Worm (Caenorhabditis elegans): Measurements from ENCODE around the gene F44A6.4.
A peak's percentile ranks its signal among the peaks of the same experiment; 100 is the strongest.

Gene F44A6.4

DNA sequence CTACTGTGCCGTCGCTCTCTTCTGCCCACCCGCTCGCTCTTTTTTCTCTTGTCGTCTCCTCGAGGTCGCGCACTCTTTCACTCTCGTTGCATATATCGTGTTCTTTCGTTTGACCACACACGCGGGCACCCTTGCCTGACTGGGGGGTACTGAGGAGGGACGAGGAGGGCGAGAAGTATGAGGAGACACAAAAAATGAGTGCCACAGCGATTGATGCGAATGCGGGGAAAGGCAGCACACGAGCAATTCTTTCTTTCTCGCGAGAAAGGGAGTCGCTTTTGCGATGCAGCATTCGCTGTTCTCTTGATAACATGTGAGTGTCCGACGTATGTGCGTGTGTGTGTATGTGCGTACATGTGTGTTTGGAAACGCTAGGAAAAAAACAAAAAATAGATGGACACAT is 26.8 kb downstream of the F44A6.4 start (continued):
- TF ChIP-seq unc-130 (GFP tag; optimal IDR thresholded peaks at IDR 0.05), result no peak
- peak; percentile 95 for TF ChIP-seq hlh-30 (tag; optimal IDR thresholded peaks at IDR 0.05; ENCODE audit: insufficient read depth)
- TF ChIP-seq lin-1 (GFP tag; IDR thresholded peaks at IDR 0.05), result peak; percentile 35; the same call in 1 of the 2 replicates
- TF ChIP-seq Y105C5A.15 (GFP tag; IDR thresholded peaks at IDR 0.05), result no peak
- peak; percentile 72; the same call in 1 of the 2 replicates for TF ChIP-seq ceh-44 (GFP tag; IDR thresholded peaks at IDR 0.05)
- TF ChIP-seq dmd-6 (GFP tag; IDR thresholded peaks at IDR 0.05), result peak; percentile 51
- peak; percentile 92 for TF ChIP-seq mxl-3 (GFP tag; optimal IDR thresholded peaks at IDR 0.05)

ce11 chrX:10184708-10185107 is 30.6 kb downstream of the F44A6.4 start:
- TF ChIP-seq lin-39 (tag; optimal IDR thresholded peaks at IDR 0.05) (no peak), aha-1 (tag) (peak; percentile 90)

DNA sequence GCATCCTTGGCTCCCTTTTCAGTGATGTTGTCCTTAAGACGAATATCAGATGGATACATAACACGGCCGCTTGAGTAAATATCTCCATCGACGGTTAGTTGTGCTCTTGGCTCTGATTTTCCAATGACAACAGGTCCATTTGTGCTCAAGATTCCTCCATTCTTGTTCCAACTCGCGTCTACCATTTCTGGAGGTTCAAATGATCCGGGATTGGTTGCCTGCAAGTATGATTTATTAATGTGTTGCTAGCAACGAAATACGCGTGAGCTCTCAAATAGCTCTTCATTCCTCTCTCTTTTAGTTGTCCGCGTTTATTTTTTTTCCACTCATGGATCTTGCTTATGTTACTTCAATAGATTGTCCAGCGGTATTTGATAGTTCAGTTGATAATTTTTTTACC is 31.6 kb downstream of the F44A6.4 start, which contains the start of gene arrd-28:
arrd-28 (plus strand) TSS at position 301 of the 400 bp plus-strand sequence.
- TF ChIP-seq php-3 (GFP tag; IDR thresholded peaks at IDR 0.05), result 0 out of 2 replicates have a peak, but pooled peaks have one; percentile 24
- no peak for TF ChIP-seq duxl-1 (tag; optimal IDR thresholded peaks at IDR 0.05; ENCODE audit: poor library complexity)
- no peak for TF ChIP-seq sdz-12 (GFP tag; optimal IDR thresholded peaks at IDR 0.05)
- no peak for TF ChIP-seq F49E8.2 (tag; optimal IDR thresholded peaks at IDR 0.05; ENCODE audit: borderline replicate concordance)

ce11 chrX:10182613-10183012 is 32.7 kb downstream of the F44A6.4 start:
- TF ChIP-seq aha-1 (tag) (peak; percentile 93), lsy-2 (tag; optimal IDR thresholded peaks at IDR 0.05) (no peak), daf-8 (GFP tag; IDR thresholded peaks at IDR 0.05) (no peak), unc-62 (GFP tag; optimal IDR thresholded peaks at IDR 0.05 in 1 of 2) (no peak), unc-62 (tag; optimal IDR thresholded peaks at IDR 0.05) (no peak), arid-1 (GFP tag; conservative IDR thresholded peaks at IDR 0.05) (no peak), pha-4 (GFP tag; IDR thresholded peaks at IDR 0.05) (no peak), pha-4 (tag; optimal IDR thresholded peaks at IDR 0.05) (no peak)

DNA sequence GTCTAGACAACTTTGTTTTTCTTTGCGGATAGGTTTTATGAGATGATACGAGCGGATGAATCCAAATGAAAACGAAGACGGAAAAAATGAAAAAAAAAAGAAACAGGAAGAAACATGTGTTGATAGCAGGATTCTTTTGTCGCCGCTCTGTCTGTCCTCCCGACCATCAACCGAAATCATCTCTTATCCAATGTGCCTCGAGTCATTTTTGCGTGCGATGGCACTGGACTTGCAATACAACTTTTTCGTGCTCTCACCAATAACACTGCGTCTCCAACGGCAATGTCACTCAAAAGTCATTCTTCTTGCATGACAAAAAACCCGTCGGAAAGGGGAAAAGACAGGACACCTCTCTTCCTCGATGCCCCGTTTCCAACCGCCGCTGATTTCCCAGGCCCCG is 39.0 kb downstream of the F44A6.4 start, which contains the start of gene ncs-4:
ncs-4 (plus strand) TSS at position 227 of the 400 bp plus-strand sequence.
- TF ChIP-seq snpc-4 (tag; optimal IDR thresholded peaks at IDR 0.05) (no peak), daf-16 (GFP tag; optimal IDR thresholded peaks at IDR 0.05) (peak in 1 of 2 experiments; percentile 65), daf-16 (tag; optimal IDR thresholded peaks at IDR 0.05) (no peak), hlh-11 (tag; optimal IDR thresholded peaks at IDR 0.05) (peak; percentile 37)

DNA sequence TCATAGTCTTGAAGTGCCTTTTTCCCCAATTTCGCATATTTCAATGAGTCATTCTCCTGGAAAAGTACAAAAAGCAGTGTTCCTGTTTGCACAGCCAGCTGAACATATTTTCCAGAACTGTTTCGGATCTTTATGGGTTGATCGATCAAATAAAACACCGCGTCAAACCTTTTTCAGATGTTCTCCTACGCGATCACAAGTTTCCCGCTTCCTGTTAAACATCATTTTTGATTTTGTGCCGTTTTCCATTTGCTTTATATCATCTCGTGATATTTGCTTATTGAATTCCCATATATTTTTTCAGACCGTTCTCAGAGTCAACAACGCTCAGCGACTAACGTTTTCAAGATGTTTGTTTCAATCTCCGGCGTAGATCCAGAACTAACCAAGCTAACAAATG is 40.6 kb downstream of the F44A6.4 start, which contains the start of gene C07A4.3:
C07A4.3 (plus strand) TSS at position 301 of the 400 bp plus-strand sequence.
- TF ChIP-seq vab-7 (GFP tag; IDR thresholded peaks at IDR 0.05) (no peak), set-16 (GFP tag; IDR thresholded peaks at IDR 0.05) (no peak)

- TF ChIP-seq aha-1 (tag), result peak; percentile 76
- TF ChIP-seq madf-9 (GFP tag; conservative IDR thresholded peaks at IDR 0.05), result no peak
- peak; percentile 40 for TF ChIP-seq mxl-3 (GFP tag; optimal IDR thresholded peaks at IDR 0.05)
Measured at ce11 chrX:10172004-10172584, 43.2 kb downstream of the F44A6.4 start, which contains the start of gene C07A4.2. TSS of gene C07A4.2 (plus strand) at chrX:10172198.

ce11 chrX:10170598-10170997 is 44.7 kb downstream of the F44A6.4 start:
- TF ChIP-seq Y48G9A.11 (GFP tag; IDR thresholded peaks at IDR 0.05) (no peak), jun-1 (tag; optimal IDR thresholded peaks at IDR 0.05) (no peak), arid-1 (GFP tag; conservative IDR thresholded peaks at IDR 0.05) (no peak), tra-1 (GFP tag; IDR thresholded peaks at IDR 0.05) (no peak), duxl-1 (tag; optimal IDR thresholded peaks at IDR 0.05; ENCODE audit: poor library complexity) (no peak), mxl-3 (GFP tag; optimal IDR thresholded peaks at IDR 0.05) (no peak), daf-8 (GFP tag; IDR thresholded peaks at IDR 0.05) (no peak), nhr-25 (tag; optimal IDR thresholded peaks at IDR 0.05; ENCODE audit: borderline replicate concordance, insufficient read depth) (no peak), hif-1 (tag; optimal IDR thresholded peaks at IDR 0.05) (no peak), mdl-1 (tag; optimal IDR thresholded peaks at IDR 0.05) (no peak), rbr-2 (tag; optimal IDR thresholded peaks at IDR 0.05) (no peak), lim-7 (GFP tag; IDR thresholded peaks at IDR 0.05) (no peak), zfp-3 (GFP tag; conservative IDR thresholded peaks at IDR 0.05) (no peak), lsy-2 (tag; optimal IDR thresholded peaks at IDR 0.05) (no peak)
